Fruit fly (Drosophila melanogaster): ENCODE data around the gene xit.

xit gene

DNA sequence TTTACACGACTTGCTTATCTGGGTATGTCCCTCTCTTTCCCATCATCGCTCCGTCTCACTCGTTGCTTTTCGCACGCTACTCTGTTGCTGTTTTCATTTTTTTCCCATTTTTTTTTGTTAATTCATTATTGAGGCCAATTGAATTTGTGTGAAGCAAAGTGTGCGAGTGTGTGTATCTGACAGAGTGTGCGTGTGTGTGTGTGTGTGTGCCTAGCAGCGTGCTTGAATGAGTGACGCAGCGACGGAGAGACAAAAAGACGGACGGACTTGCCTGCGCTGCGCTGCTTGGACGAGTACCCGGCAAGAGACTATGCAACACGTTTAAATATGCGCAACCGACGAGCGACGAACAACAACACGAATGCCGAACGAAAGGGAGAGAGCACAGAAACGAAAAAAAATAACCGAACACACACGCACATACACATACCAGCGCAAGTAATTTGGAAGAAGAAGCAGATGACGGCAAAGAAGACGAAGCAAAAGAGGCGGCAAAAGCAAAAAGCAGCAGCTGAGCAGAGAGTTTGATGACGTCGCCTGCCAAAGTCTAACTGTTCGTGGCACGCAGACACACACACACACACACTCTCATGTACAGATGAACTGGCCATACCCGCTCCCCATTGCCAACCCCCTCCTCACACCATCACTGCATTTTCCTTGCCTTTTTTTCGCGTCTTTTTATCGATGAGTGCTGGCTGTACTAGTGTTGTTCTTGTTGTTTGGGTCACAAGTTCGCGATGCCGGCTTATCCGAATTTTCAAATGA lies 41.9 kb downstream of the xit start (continued):
- TF ChIP-seq CG10274 (GFP tag; optimal IDR thresholded peaks at IDR 0.05) (no peak), Sox102F (GFP tag; optimal IDR thresholded peaks at IDR 0.05) (no peak), abd-A (tag; optimal IDR thresholded peaks at IDR 0.05) (peak; percentile 92), CG11093 (GFP tag; IDR thresholded peaks at IDR 0.05) (no peak), her (GFP tag; optimal IDR thresholded peaks at IDR 0.05) (no peak), sima (GFP tag; optimal IDR thresholded peaks at IDR 0.05) (no peak), CG13287 (GFP tag; IDR thresholded peaks at IDR 0.05; ENCODE audit: partially characterized antibody) (peak; percentile 41; the same call in 1 of the 2 replicates), CG15601 (tag; optimal IDR thresholded peaks at IDR 0.05) (no peak), CG15479 (GFP tag; optimal IDR thresholded peaks at IDR 0.05) (peak; percentile 78), CG32772 (GFP tag; IDR thresholded peaks at IDR 0.05) (peak; percentile 71), CG34224 (GFP tag; IDR thresholded peaks at IDR 0.05; ENCODE audit: partially characterized antibody) (peak; percentile 34; the same call in 1 of the 3 replicates), repo (GFP tag; optimal IDR thresholded peaks at IDR 0.05) (no peak), sd (tag; optimal IDR thresholded peaks at IDR 0.05) (peak; percentile 71), pzg (GFP tag; optimal IDR thresholded peaks at IDR 0.05) (no peak), cg (GFP tag; optimal IDR thresholded peaks at IDR 0.05) (peak; percentile 91)

DNA sequence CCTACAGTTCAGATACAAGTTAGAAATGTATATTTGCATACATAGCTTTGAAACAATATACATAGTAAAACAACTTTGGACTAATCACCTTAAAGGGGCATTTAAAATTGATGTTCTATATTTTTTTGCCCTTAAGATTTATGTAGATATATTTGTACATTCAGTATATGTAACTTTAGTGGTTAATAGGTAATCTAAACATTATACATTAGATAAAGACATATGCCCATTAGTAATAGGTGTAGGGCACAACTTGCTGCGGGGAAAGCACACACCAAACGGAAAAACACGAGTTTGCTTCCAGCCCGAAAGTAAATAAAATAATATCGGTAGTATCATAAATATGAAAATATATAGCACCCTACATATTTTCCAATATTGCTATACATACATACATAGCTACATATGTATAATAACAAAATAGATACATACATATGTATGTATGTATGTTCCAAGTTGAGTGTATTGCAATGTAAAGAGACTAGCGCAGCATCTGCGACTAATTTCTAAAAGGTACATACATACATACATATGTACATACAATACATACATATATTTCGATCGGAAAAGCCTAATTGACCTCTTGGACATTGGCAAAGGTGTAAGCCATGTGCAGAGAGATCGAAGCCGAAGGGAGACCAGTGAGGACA lies 42.6 kb downstream of the xit start, which contains the start of gene CG43736:
CG43736 (plus strand) TSS at position 600 of the 650 bp plus-strand sequence.
- TF ChIP-seq ato (GFP tag; IDR thresholded peaks at IDR 0.05; ENCODE audit: partially characterized antibody) = no peak
- peak; percentile 60 for TF ChIP-seq sd (tag; optimal IDR thresholded peaks at IDR 0.05)
- TF ChIP-seq Bdp1 (GFP tag; optimal IDR thresholded peaks at IDR 0.05) = peak; percentile 83
- TF ChIP-seq CG32532 (GFP tag; IDR thresholded peaks at IDR 0.05) = peak; percentile 87
- peak; percentile 94 for TF ChIP-seq Hr3 (GFP tag; optimal IDR thresholded peaks at IDR 0.05)
- peak; percentile 87 for TF ChIP-seq row (GFP tag; IDR thresholded peaks at IDR 0.05)
- TF ChIP-seq CG34422 (GFP tag; IDR thresholded peaks at IDR 0.05) = peak; percentile 86
- TF ChIP-seq CG9609 (GFP tag; optimal IDR thresholded peaks at IDR 0.05) = peak; percentile 92
- TF ChIP-seq HLH54F (GFP tag; optimal IDR thresholded peaks at IDR 0.05) = peak; percentile 92
- TF ChIP-seq amos (GFP tag; IDR thresholded peaks at IDR 0.05; ENCODE audit: partially characterized antibody) = no peak
- TF ChIP-seq CG10274 (GFP tag; optimal IDR thresholded peaks at IDR 0.05) = peak; percentile 99
- TF ChIP-seq CG1603 (tag; optimal IDR thresholded peaks at IDR 0.05) = peak; percentile 92
- peak; percentile 88 for TF ChIP-seq Hmx (GFP tag; optimal IDR thresholded peaks at IDR 0.05)
- TF ChIP-seq CG3407 (GFP tag; optimal IDR thresholded peaks at IDR 0.05) = peak; percentile 91
- peak; percentile 98 for TF ChIP-seq CG18262 (tag; optimal IDR thresholded peaks at IDR 0.05)
- TF ChIP-seq cwo (GFP tag; optimal IDR thresholded peaks at IDR 0.05) = peak; percentile 93
- TF ChIP-seq Doc3 (GFP tag; IDR thresholded peaks at IDR 0.05; ENCODE audit: partially characterized antibody) = no peak
- TF ChIP-seq Usf (GFP tag; optimal IDR thresholded peaks at IDR 0.05) = peak; percentile 87
- peak; percentile 92 for TF ChIP-seq zen (tag; optimal IDR thresholded peaks at IDR 0.05)
- TF ChIP-seq Nf-YC (tag; optimal IDR thresholded peaks at IDR 0.05) = peak; percentile 90
- peak; percentile 89 for TF ChIP-seq HLH3B (GFP tag; IDR thresholded peaks at IDR 0.05)
- TF ChIP-seq corto (GFP tag; optimal IDR thresholded peaks at IDR 0.05) = peak; percentile 55
- peak; percentile 86 for TF ChIP-seq ase (GFP tag; IDR thresholded peaks at IDR 0.05)
- TF ChIP-seq Aef1 (GFP tag; IDR thresholded peaks at IDR 0.05) = peak; percentile 87
- TF ChIP-seq CTCF (GFP tag; optimal IDR thresholded peaks at IDR 0.05) = peak; percentile 65
- TF ChIP-seq CG4282 (GFP tag; optimal IDR thresholded peaks at IDR 0.05) = peak; percentile 53
- TF ChIP-seq nerfin-1 (tag; optimal IDR thresholded peaks at IDR 0.05) = peak; percentile 96
- TF ChIP-seq sens (GFP tag) = peak; percentile 99
- peak; percentile 87 for TF ChIP-seq CG17568 (GFP tag; optimal IDR thresholded peaks at IDR 0.05)
- TF ChIP-seq vnd (GFP tag; IDR thresholded peaks at IDR 0.05; ENCODE audit: partially characterized antibody) = no peak
- TF ChIP-seq tio (GFP tag; optimal IDR thresholded peaks at IDR 0.05) = peak; percentile 93
- peak; percentile 75 for TF ChIP-seq CG11085 (GFP tag; IDR thresholded peaks at IDR 0.05)
- TF ChIP-seq CG42726 (GFP tag; IDR thresholded peaks at IDR 0.05; ENCODE audit: partially characterized antibody) = no peak
- peak; percentile 91 for TF ChIP-seq Side (GFP tag; optimal IDR thresholded peaks at IDR 0.05)
